Worm (Caenorhabditis elegans): Measurements from ENCODE around the gene C18D4.4.

DNA sequence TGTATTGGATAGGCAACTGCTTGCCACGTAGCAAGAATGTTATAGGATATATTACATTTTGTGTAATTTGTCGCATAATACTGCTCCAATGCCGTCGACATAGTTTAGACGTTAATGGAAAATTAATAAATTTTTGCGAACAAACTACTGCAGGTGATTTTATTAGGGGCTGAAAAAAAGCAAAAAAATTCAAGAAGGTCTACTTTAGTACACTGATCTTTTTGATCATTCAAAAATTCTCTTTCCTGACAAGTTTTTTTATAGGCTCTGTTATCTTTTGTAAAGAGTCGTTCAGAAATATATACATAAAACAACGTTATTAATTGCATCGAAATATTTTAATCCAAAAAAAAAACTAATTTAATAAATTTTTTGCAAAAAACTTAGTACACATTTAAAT, 46.2 kb downstream of the C18D4.4 start, which contains the start of gene srh-111:
- TF ChIP-seq ama-1 (optimal IDR thresholded peaks at IDR 0.05) (no peak), hmbx-1 (tag; optimal IDR thresholded peaks at IDR 0.05) (no peak), ets-7 (tag; optimal IDR thresholded peaks at IDR 0.05) (no peak), pes-1 (GFP tag; IDR thresholded peaks at IDR 0.05) (no peak), ceh-13 (GFP tag; optimal IDR thresholded peaks at IDR 0.05) (no peak), tra-4 (tag; optimal IDR thresholded peaks at IDR 0.05) (no peak), scrt-1 (GFP tag; IDR thresholded peaks at IDR 0.05) (no peak), flt-1 (GFP tag; IDR thresholded peaks at IDR 0.05) (no peak), hmg-4 (GFP tag; optimal IDR thresholded peaks at IDR 0.05) (no peak), ceh-36 (tag; optimal IDR thresholded peaks at IDR 0.05) (no peak), hnd-1 (tag; optimal IDR thresholded peaks at IDR 0.05) (no peak)

Measured in whole organism, early embryonic.